Worm (Caenorhabditis elegans) whole organism, L1 larva: ENCODE measurements around the gene F09G8.10.

Experiments used
- alr-1 ChIP-seq: fragments of 200-800 bp; sonication (Bioruptor generic); optimal IDR thresholded peaks from 2 replicates; lab custom pipeline; 2018; ENCODE audit warnings: borderline replicate concordance, mild to moderate bottlenecking, missing genetic modification characterization, missing compliant biosample characterization
- ceh-82 ChIP-seq, 3 experiments: fragments of 150-350 bp in 1 of 3; sonication (generic microtip) in 2 of 3; optimal IDR thresholded peaks; 2 replicates each; lab custom pipeline; 2014 to 2017; ENCODE audit warnings: missing biosample characterization in 3 of 3, missing genetic modification characterization in 3 of 3
- ces-1 ChIP-seq: fragments of 150-350 bp; optimal IDR thresholded peaks from 2 replicates; lab custom pipeline; 2014; ENCODE audit warnings: missing biosample characterization, missing genetic modification reagents, missing genetic modification characterization
- egl-27 ChIP-seq, 2 experiments: fragments of 150-350 bp in 1 of 2; sonication (generic microtip); optimal IDR thresholded peaks; 3 replicates each; lab custom pipeline; 2017 to 2018; ENCODE audit warnings: missing biosample characterization in 2 of 2, missing genetic modification characterization in 2 of 2, missing genetic modification reagents in 2 of 2
- elt-3 ChIP-seq, 6 experiments: fragments of 150-350 bp in 1 of 6; sonication (generic microtip); optimal IDR thresholded peaks; 2 replicates each; lab custom pipeline; 2017 to 2018; ENCODE audit warnings: missing biosample characterization in 6 of 6, missing genetic modification characterization in 6 of 6, inconsistent platforms in 1 of 6
- fos-1 ChIP-seq: fragments of 150-350 bp; optimal IDR thresholded peaks from 2 replicates; lab custom pipeline; 2014; ENCODE audit warnings: missing biosample characterization, missing genetic modification characterization
- mep-1 ChIP-seq: fragments of 150-350 bp; optimal IDR thresholded peaks from 2 replicates; lab custom pipeline; 2014; ENCODE audit warnings: missing biosample characterization, missing genetic modification characterization
- nhr-237 ChIP-seq: fragments of 150-350 bp; optimal IDR thresholded peaks from 2 replicates; lab custom pipeline; 2014; ENCODE audit warnings: missing biosample characterization, missing genetic modification characterization
- snpc-4 ChIP-seq: fragments of 150-350 bp; optimal IDR thresholded peaks from 2 replicates; lab custom pipeline; 2014; ENCODE audit warnings: missing biosample characterization, missing genetic modification characterization
- sup-37 ChIP-seq: fragments of 200-800 bp; sonication (Bioruptor generic); optimal IDR thresholded peaks from 2 replicates; lab custom pipeline; 2018; ENCODE audit warnings: mild to moderate bottlenecking, missing genetic modification characterization, missing compliant biosample characterization
- unc-62 ChIP-seq: fragments of 150-350 bp; optimal IDR thresholded peaks from 2 replicates; lab custom pipeline; 2014; ENCODE audit warnings: missing biosample characterization, missing genetic modification reagents, missing genetic modification characterization
- unc-98 ChIP-seq: fragments of 200-800 bp; sonication (Bioruptor generic); IDR thresholded peaks from 2 replicates; pipeline ENCODE4 v1.3.6; 2022; ENCODE audit warnings: missing genetic modification characterization, missing compliant biosample characterization

DNA sequence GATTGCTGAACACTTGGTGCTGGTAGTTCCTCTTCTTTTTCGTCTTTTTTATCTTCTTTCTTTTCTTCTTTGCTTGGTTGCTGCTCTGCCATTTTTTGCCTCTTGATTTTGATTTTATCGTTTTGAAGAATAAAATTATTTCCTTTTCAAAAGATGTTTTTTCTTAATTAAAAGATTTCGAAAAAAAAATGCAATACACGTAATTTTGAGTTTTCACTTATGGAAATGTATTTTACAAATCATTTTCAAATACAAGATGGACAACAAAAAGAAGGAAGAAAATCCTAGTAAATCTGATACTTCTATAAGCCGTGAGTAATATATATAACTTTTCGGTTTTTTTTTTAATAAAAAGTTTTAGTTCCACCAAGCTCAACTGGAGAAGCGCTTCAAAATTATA is 22.6 kb downstream of the F09G8.10 start, which contains the start of the genes C02F5.10 and C02F5.2:
- TF ChIP-seq ceh-82 (tag; optimal IDR thresholded peaks at IDR 0.05; lab: Kevin White, UChicago) (no peak), alr-1 (tag; lab: Kevin White, UChicago) (no peak), elt-3 (tag; optimal IDR thresholded peaks at IDR 0.05; lab: Kevin White, UChicago) (no peak), nhr-237 (tag; lab: Kevin White, UChicago) (no peak), unc-62 (no peak), ces-1 (no peak), mep-1 (tag; lab: Kevin White, UChicago) (no peak), unc-98 (no peak), snpc-4 (tag; lab: Kevin White, UChicago) (no peak), egl-27 (tag; optimal IDR thresholded peaks at IDR 0.05; lab: Kevin White, UChicago) (no peak), fos-1 (tag; lab: Kevin White, UChicago) (no peak), sup-37 (GFP tag; lab: Kevin White, UChicago) (no peak)
